Worm (Caenorhabditis elegans): ENCODE measurements around the gene F54D5.4.

Gene F54D5.4

DNA sequence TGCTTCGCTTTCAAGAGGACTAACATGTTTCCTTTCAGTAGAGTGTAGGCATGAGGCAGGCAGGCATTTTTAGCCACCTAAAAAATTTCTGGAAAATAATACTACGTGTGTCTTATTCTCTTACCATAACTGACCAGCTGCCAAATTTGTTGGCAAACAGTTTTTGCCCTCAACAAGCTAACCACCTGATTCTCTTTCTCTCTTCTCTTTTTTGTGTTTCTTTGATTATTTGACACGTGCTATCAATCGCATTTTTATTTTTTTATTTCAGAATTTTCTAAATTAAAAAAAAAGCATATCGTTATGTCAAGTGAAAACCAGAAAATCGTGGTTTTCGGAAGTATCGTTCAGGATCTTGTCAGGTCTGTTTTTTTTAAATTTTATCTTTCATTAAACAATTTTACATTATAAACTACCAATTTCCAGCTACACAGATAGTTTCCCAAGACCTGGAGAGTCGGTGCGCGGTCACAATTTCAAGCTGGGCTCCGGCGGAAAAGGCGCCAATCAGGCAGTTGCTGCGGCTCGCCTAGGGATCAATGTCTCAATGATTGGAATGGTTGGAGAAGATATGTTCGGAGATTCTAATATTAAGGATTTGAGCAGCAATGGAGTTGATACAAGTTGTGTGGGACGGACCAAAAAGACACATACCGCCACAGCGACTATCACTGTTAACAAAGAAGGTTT lies 42.6 kb downstream of the F54D5.4 start, which contains the start of gene F07A11.5:
Gene F07A11.5, plus strand, starts transcription at position 267 of the 690 bp plus-strand sequence.
- TF ChIP-seq daf-16 (GFP tag; optimal IDR thresholded peaks at IDR 0.05), result no peak
- TF ChIP-seq daf-16 (tag; optimal IDR thresholded peaks at IDR 0.05), result peak; percentile 57
- TF ChIP-seq Y48G9A.11 (GFP tag; IDR thresholded peaks at IDR 0.05), result no peak
- peak in 1 of 2 experiments; percentile 29 for TF ChIP-seq mdl-1 (tag; optimal IDR thresholded peaks at IDR 0.05)
- no peak for TF ChIP-seq lir-3 (tag; optimal IDR thresholded peaks at IDR 0.05)
- 0 out of 2 replicates have a peak, but pooled peaks have one; percentile 51 for TF ChIP-seq lim-7 (GFP tag; IDR thresholded peaks at IDR 0.05)
- no peak for TF ChIP-seq duxl-1 (tag; optimal IDR thresholded peaks at IDR 0.05; ENCODE audit: poor library complexity)
- peak; percentile 2 for TF ChIP-seq dve-1 (tag; optimal IDR thresholded peaks at IDR 0.05; ENCODE audit: insufficient read depth)
- peak; percentile 50 for TF ChIP-seq dmd-6 (GFP tag; IDR thresholded peaks at IDR 0.05)
- peak; percentile 17 for TF ChIP-seq hlh-11 (tag; optimal IDR thresholded peaks at IDR 0.05)
- peak; percentile 9 for TF ChIP-seq mxl-3 (GFP tag; optimal IDR thresholded peaks at IDR 0.05)
- TF ChIP-seq hlh-30 (tag; optimal IDR thresholded peaks at IDR 0.05; ENCODE audit: insufficient read depth), result peak; percentile 52

DNA sequence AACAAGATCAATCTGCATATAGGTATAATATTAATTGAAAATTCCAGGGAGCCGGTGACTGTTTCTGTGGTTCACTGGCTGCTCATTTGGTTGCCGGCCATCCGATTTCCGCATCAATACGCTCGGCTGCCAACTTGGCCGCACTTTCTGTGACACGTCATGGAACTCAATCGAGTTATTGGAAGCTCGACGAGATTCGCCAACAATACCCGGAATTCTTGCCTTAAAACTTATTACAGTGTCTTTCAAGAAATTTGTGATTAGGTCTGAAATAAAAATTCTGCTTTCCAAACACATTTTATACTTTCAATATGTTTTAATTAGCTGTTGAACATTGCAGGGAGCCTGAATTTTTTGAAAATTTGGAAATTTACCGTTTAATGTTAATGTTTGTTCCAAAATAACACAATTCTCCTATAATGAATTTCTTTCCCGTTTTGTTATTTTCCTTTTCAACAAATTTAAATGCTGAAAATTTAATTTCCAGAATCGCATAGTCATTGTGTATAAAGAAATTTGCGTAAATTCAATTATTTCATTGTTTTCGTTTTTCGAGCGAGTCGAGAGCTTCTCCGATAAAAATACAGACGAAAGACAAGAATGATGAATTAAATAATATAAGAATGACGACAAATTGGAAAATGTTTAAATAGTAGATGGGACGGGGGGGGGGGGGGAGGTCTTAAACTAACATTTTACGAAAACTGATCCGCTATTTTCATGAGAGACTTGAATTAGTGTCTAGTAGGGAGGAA lies 44.7 kb downstream of the F54D5.4 start:
- TF ChIP-seq ceh-82 (tag; optimal IDR thresholded peaks at IDR 0.05), result no peak
- TF ChIP-seq ama-1 (optimal IDR thresholded peaks at IDR 0.05), result peak; percentile 54
- TF ChIP-seq rbr-2 (tag; optimal IDR thresholded peaks at IDR 0.05), result peak; percentile 12
- TF ChIP-seq dve-1 (tag; optimal IDR thresholded peaks at IDR 0.05; ENCODE audit: insufficient read depth), result peak; percentile 5
- TF ChIP-seq F10B5.3 (tag; optimal IDR thresholded peaks at IDR 0.05), result peak; percentile 5
- peak; percentile 17 for TF ChIP-seq F37D6.2 (tag; optimal IDR thresholded peaks at IDR 0.05)
- TF ChIP-seq spr-1 (tag; optimal IDR thresholded peaks at IDR 0.05), result no peak
- peak; percentile 57 for TF ChIP-seq nhr-102 (tag; optimal IDR thresholded peaks at IDR 0.05)
- TF ChIP-seq nhr-42 (GFP tag; IDR thresholded peaks at IDR 0.05), result no peak
- peak; percentile 18 for TF ChIP-seq duxl-1 (tag; optimal IDR thresholded peaks at IDR 0.05; ENCODE audit: poor library complexity)
- peak; percentile 38 for TF ChIP-seq nhr-77 (tag; optimal IDR thresholded peaks at IDR 0.05)
- peak; percentile 28 for TF ChIP-seq nhr-10 (tag; optimal IDR thresholded peaks at IDR 0.05)
- no peak for TF ChIP-seq hmg-1.1 (GFP tag; IDR thresholded peaks at IDR 0.05)
- TF ChIP-seq aha-1 (tag), result peak; percentile 95
- no peak for TF ChIP-seq nhr-237 (tag; optimal IDR thresholded peaks at IDR 0.05)
- peak in 1 of 2 experiments; percentile 9 for TF ChIP-seq lsy-2 (tag; optimal IDR thresholded peaks at IDR 0.05)
- TF ChIP-seq daf-16 (GFP tag; optimal IDR thresholded peaks at IDR 0.05), result peak in 1 of 2 experiments; percentile 60
- TF ChIP-seq daf-16 (tag; optimal IDR thresholded peaks at IDR 0.05), result peak; percentile 18
- TF ChIP-seq mes-2 (tag; optimal IDR thresholded peaks at IDR 0.05; ENCODE audit: poor library complexity, severe bottlenecking), result peak; percentile 21
- TF ChIP-seq unc-62 (GFP tag; optimal IDR thresholded peaks at IDR 0.05 in 1 of 2), result peak in 1 of 2 experiments; percentile 47
- TF ChIP-seq unc-62 (tag; optimal IDR thresholded peaks at IDR 0.05), result no peak
- TF ChIP-seq mep-1 (tag; optimal IDR thresholded peaks at IDR 0.05), result peak; percentile 61
- no peak for TF ChIP-seq lin-38 (GFP tag; IDR thresholded peaks at IDR 0.05)
- TF ChIP-seq T26A8.4 (GFP tag; IDR thresholded peaks at IDR 0.05), result peak; percentile 50; the same call in 1 of the 2 replicates
- TF ChIP-seq ceh-20 (GFP tag; IDR thresholded peaks at IDR 0.05), result no peak
- no peak for TF ChIP-seq T20F7.1 (GFP tag; optimal IDR thresholded peaks at IDR 0.05)

DNA sequence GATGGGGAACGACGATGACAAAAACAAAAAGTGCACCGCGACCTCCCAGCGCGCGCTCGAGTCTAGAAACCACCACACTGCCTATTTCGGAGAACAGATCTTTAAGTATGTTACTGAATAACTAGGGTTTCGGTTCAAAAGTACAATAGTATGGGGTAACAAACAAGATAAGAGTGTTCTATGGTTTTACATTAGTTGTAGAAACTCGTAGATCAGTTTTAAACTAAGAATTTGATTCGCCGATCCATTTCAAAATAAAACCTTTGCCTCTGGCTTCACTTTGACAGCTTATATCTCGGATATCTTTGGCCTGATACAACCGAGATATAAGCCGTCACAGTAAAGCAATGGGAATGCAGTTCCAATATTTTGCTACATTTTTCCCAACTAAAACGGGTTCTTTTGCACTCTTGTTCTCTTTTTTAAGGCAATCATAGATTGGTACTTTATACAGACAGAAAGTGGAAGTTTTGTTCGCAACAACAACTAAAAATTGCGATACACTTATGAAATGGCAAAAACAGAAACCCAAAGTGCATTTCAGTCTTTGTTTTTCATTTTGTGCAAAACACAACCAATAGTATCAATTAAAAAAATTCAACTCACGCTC lies 46.8 kb downstream of the F54D5.4 start:
- TF ChIP-seq ces-1 (GFP tag; optimal IDR thresholded peaks at IDR 0.05) (no peak), nhr-77 (tag; optimal IDR thresholded peaks at IDR 0.05) (no peak), pha-4 (GFP tag; IDR thresholded peaks at IDR 0.05) (no peak), pha-4 (tag; optimal IDR thresholded peaks at IDR 0.05) (no peak), snpc-1.2 (GFP tag; IDR thresholded peaks at IDR 0.05) (0 out of 2 replicates have a peak, but pooled peaks have one; percentile 32), ztf-7 (tag; optimal IDR thresholded peaks at IDR 0.05) (no peak), nhr-42 (GFP tag; IDR thresholded peaks at IDR 0.05) (no peak), mep-1 (tag; optimal IDR thresholded peaks at IDR 0.05) (no peak), dve-1 (tag; optimal IDR thresholded peaks at IDR 0.05; ENCODE audit: insufficient read depth) (no peak), unc-62 (GFP tag; optimal IDR thresholded peaks at IDR 0.05 in 1 of 2) (peak in 1 of 2 experiments; percentile 97), unc-62 (tag; optimal IDR thresholded peaks at IDR 0.05) (no peak), aha-1 (tag) (peak; percentile 25), aly-2 (tag; optimal IDR thresholded peaks at IDR 0.05) (no peak)
